Fruit fly (Drosophila melanogaster) whole organism, adult: Measurements from ENCODE around the gene dnk.

Experiments
- CG11617 ChIP-seq: fragments of 200-800 bp; sonication (Bioruptor generic); optimal IDR thresholded peaks from 2 replicates; lab custom pipeline; 2017; ENCODE audit warnings: mild to moderate bottlenecking, missing biosample characterization, missing genetic modification reagents, missing genetic modification characterization
- CG1620 ChIP-seq: fragments of 200-800 bp; sonication (Bioruptor generic); optimal IDR thresholded peaks from 2 replicates; lab custom pipeline; 2016; ENCODE audit warnings: missing biosample characterization, missing genetic modification characterization
- CG5204 ChIP-seq: fragments of 200-800 bp; sonication (Bioruptor generic); optimal IDR thresholded peaks from 2 replicates; lab custom pipeline; 2016; ENCODE audit warnings: missing biosample characterization, missing genetic modification characterization
- CG7045 ChIP-seq: fragments of 200-800 bp; sonication (Bioruptor generic); optimal IDR thresholded peaks from 2 replicates; lab custom pipeline; 2017; ENCODE audit warnings: missing biosample characterization, mild to moderate bottlenecking, missing genetic modification characterization
- CG7101 ChIP-seq: fragments of 200-800 bp; sonication (Bioruptor generic); optimal IDR thresholded peaks from 2 replicates; lab custom pipeline; 2018; ENCODE audit warnings: missing biosample characterization, mild to moderate bottlenecking, missing genetic modification characterization, moderate library complexity
- Hr96 ChIP-seq: fragments of 200-800 bp; sonication (Bioruptor generic); optimal IDR thresholded peaks from 2 replicates; lab custom pipeline; 2016; ENCODE audit warnings: missing biosample characterization, missing genetic modification characterization
- bab1 ChIP-seq: fragments of 200-800 bp; sonication (Bioruptor generic); optimal IDR thresholded peaks from 3 replicates; lab custom pipeline; 2019; ENCODE audit warnings: missing biosample characterization, mild to moderate bottlenecking, missing genetic modification characterization, moderate library complexity
- cnc ChIP-seq, 2 experiments: fragments of >200 bp; optimal IDR thresholded peaks; 2 replicates each; lab custom pipeline; 2017
- kay ChIP-seq: fragments of 200-800 bp; sonication (Bioruptor generic); peaks from one replicate; lab custom pipeline; 2016; ENCODE audit warnings: missing biosample characterization, missing genetic modification characterization, borderline replicate concordance
- pad ChIP-seq: fragments of 200-800 bp; sonication (Bioruptor generic); optimal IDR thresholded peaks from 3 replicates; lab custom pipeline; 2017; ENCODE audit warnings: missing biosample characterization, missing genetic modification characterization, mild to moderate bottlenecking, moderate library complexity, missing genetic modification reagents

DNA sequence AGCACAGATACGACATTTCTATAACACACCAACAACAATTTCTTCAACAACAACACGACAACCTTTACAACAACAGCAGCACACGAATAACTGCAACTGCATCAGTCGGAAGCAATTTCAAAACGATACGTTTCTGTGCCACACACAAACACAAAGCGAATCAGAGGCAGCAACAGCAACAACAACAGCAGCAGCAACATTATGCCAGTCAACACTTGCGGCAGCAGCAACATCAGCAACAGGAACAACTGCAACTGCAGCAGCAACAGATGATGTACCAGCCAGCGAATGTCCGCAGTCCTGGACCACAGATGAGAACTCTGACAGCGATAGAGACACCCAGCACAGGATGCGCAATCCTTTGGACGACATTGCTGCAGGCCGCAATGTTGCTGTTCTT is 33.5 kb upstream of the dnk start:
- TF ChIP-seq CG7101 (tag; lab: Kevin White, UChicago) (no peak), CG1620 (GFP tag; lab: Kevin White, UChicago) (no peak), kay (GFP tag; lab: Kevin White, UChicago) (no peak), CG7045 (no peak), CG5204 (GFP tag; lab: Kevin White, UChicago) (no peak), bab1 (GFP tag; lab: Kevin White, UChicago) (no peak), pad (no peak), CG11617 (no peak), cnc (optimal IDR thresholded peaks at IDR 0.05; lab: Kevin White, UChicago) (no peak), Hr96 (GFP tag; lab: Kevin White, UChicago) (no peak)
